Fruit fly (Drosophila melanogaster) whole organism, embryonic: Measurements from ENCODE around the gene CG32650.

Experiments used
- Blimp-1 ChIP-seq: fragments of 200-800 bp; sonication (Bioruptor generic); optimal IDR thresholded peaks from 3 replicates; lab custom pipeline; 2018; ENCODE audit warnings: missing biosample characterization, missing genetic modification characterization, mild to moderate bottlenecking, moderate library complexity, missing genetic modification reagents
- CG10431 ChIP-seq: fragments of 200-800 bp; sonication (Bioruptor generic); optimal IDR thresholded peaks from 3 replicates; lab custom pipeline; 2018; ENCODE audit warnings: missing biosample characterization, mild to moderate bottlenecking, missing genetic modification characterization
- CG11093 ChIP-seq: fragments of 200-800 bp; sonication (Bioruptor generic); IDR thresholded peaks from 3 replicates; pipeline ENCODE4 v1.3.6; 2022; ENCODE audit warnings: missing biosample characterization, missing genetic modification characterization
- CG11696 ChIP-seq: fragments of 200-800 bp; sonication (Bioruptor generic); IDR thresholded peaks from 2 replicates; pipeline ENCODE4 v1.3.6; 2022; ENCODE audit warnings: missing biosample characterization, missing genetic modification characterization
- CG13287 ChIP-seq: fragments of 200-800 bp; sonication (Bioruptor generic); IDR thresholded peaks from 2 replicates; pipeline ENCODE4 v1.3.6; 2022; ENCODE audit warnings: missing biosample characterization, missing genetic modification characterization; ENCODE audit not compliant: partially characterized antibody
- CG16863 ChIP-seq: fragments of 200-800 bp; sonication (Bioruptor generic); optimal IDR thresholded peaks from 3 replicates; lab custom pipeline; 2016; ENCODE audit warnings: missing biosample characterization, missing genetic modification characterization
- CG17361 ChIP-seq: fragments of 200-800 bp; sonication (Bioruptor generic); IDR thresholded peaks from 3 replicates; pipeline ENCODE4 v1.3.6; 2022; ENCODE audit warnings: missing biosample characterization, missing genetic modification characterization
- CG2116 ChIP-seq: fragments of 200-800 bp; sonication (Bioruptor generic); optimal IDR thresholded peaks from 3 replicates; lab custom pipeline; 2018; ENCODE audit warnings: missing biosample characterization, mild to moderate bottlenecking, missing genetic modification characterization
- CG2120 ChIP-seq: fragments of 200-800 bp; sonication (Bioruptor generic); optimal IDR thresholded peaks from 3 replicates; lab custom pipeline; 2016; ENCODE audit warnings: missing biosample characterization, missing genetic modification characterization
- CG6689 ChIP-seq: fragments of 200-800 bp; sonication (Bioruptor generic); IDR thresholded peaks from 2 replicates; pipeline ENCODE4 v1.3.6; 2022; ENCODE audit warnings: missing biosample characterization, missing genetic modification characterization
- CG7357 ChIP-seq: fragments of 200-800 bp; sonication (Bioruptor generic); IDR thresholded peaks from 3 replicates; pipeline ENCODE4 v1.3.6; 2022; ENCODE audit warnings: missing biosample characterization, missing genetic modification characterization
- CG7987 ChIP-seq: fragments of 200-800 bp; sonication (Bioruptor generic); optimal IDR thresholded peaks from 2 replicates; lab custom pipeline; 2018; ENCODE audit warnings: missing biosample characterization, mild to moderate bottlenecking, missing genetic modification characterization, moderate library complexity
- CG8281 ChIP-seq: fragments of 200-800 bp; sonication (Bioruptor generic); optimal IDR thresholded peaks from 2 replicates; lab custom pipeline; 2018; ENCODE audit warnings: missing biosample characterization, mild to moderate bottlenecking, missing genetic modification characterization, moderate library complexity
- CG8359 ChIP-seq: fragments of 200-800 bp; sonication (Bioruptor generic); optimal IDR thresholded peaks from 2 replicates; lab custom pipeline; 2017; ENCODE audit warnings: missing biosample characterization, mild to moderate bottlenecking, missing genetic modification characterization, borderline replicate concordance
- CG8765 ChIP-seq: fragments of 200-800 bp; sonication (Bioruptor generic); IDR thresholded peaks from 2 replicates; pipeline ENCODE4 v1.3.6; 2022; ENCODE audit warnings: missing biosample characterization, missing genetic modification characterization
- CG9437 ChIP-seq: fragments of 200-800 bp; sonication (Bioruptor generic); optimal IDR thresholded peaks from 2 replicates; lab custom pipeline; 2018; ENCODE audit warnings: missing biosample characterization, mild to moderate bottlenecking, missing genetic modification characterization
- CG9932 ChIP-seq: fragments of 200-800 bp; sonication (Bioruptor generic); IDR thresholded peaks from 2 replicates; pipeline ENCODE4 v1.3.6; 2022; ENCODE audit warnings: missing biosample characterization, missing genetic modification characterization
- D19A ChIP-seq: fragments of 200-800 bp; optimal IDR thresholded peaks from 3 replicates; lab custom pipeline; 2019; ENCODE audit warnings: missing biosample characterization, mild to moderate bottlenecking, missing genetic modification characterization, moderate library complexity
- D19B ChIP-seq: fragments of 200-800 bp; sonication (Bioruptor generic); optimal IDR thresholded peaks from 2 replicates; lab custom pipeline; 2017; ENCODE audit warnings: missing biosample characterization, mild to moderate bottlenecking, missing genetic modification characterization
- E2f2 ChIP-seq: fragments of 200-800 bp; sonication (Bioruptor generic); IDR thresholded peaks from 2 replicates; pipeline ENCODE4 v1.3.6; 2022; ENCODE audit warnings: missing biosample characterization, missing genetic modification characterization
- ERR ChIP-seq: fragments of 200-800 bp; sonication (Bioruptor generic); optimal IDR thresholded peaks from 2 replicates; lab custom pipeline; 2016; ENCODE audit warnings: missing biosample characterization, missing genetic modification characterization
- Eip74EF ChIP-seq, 2 experiments: fragments of 200-800 bp in 1 of 2; fragments of >200 bp in 1 of 2; sonication (Bioruptor generic) in 1 of 2; optimal IDR thresholded peaks; 2 replicates each; lab custom pipeline; 2017 to 2019; ENCODE audit warnings: missing biosample characterization in 2 of 2, missing genetic modification characterization in 2 of 2, mild to moderate bottlenecking in 1 of 2, moderate library complexity in 1 of 2
- Fer1 ChIP-seq: fragments of 200-800 bp; sonication (Bioruptor generic); optimal IDR thresholded peaks from 2 replicates; lab custom pipeline; 2017; ENCODE audit warnings: missing biosample characterization, mild to moderate bottlenecking, missing genetic modification characterization
- HLH3B ChIP-seq: fragments of 200-800 bp; sonication (Bioruptor generic); IDR thresholded peaks from 2 replicates; pipeline ENCODE4 v1.3.6; 2022; ENCODE audit warnings: missing biosample characterization, missing genetic modification characterization
- Max ChIP-seq: fragments of 200-800 bp; sonication (Bioruptor generic); optimal IDR thresholded peaks from 2 replicates; lab custom pipeline; 2016; ENCODE audit warnings: missing biosample characterization, mild to moderate bottlenecking, missing genetic modification characterization
- Med ChIP-seq: fragments of 200-800 bp; sonication (Bioruptor generic); peaks from one replicate; lab custom pipeline; 2016; ENCODE audit warnings: missing biosample characterization, missing genetic modification characterization, mild to moderate bottlenecking, inconsistent platforms, moderate library complexity
- Myb ChIP-seq: fragments of 200-800 bp; sonication (Bioruptor generic); optimal IDR thresholded peaks from 2 replicates; lab custom pipeline; 2016; ENCODE audit warnings: missing biosample characterization, missing genetic modification characterization
- YL-1 ChIP-seq: fragments of 200-800 bp; sonication (Bioruptor generic); optimal IDR thresholded peaks from 3 replicates; lab custom pipeline; 2017; ENCODE audit warnings: missing biosample characterization, mild to moderate bottlenecking, missing genetic modification characterization
- abd-A ChIP-seq: fragments of 200-800 bp; sonication (Bioruptor generic); optimal IDR thresholded peaks from 3 replicates; lab custom pipeline; 2019; ENCODE audit warnings: missing biosample characterization, mild to moderate bottlenecking, missing genetic modification characterization, moderate library complexity
- amos ChIP-seq: fragments of 200-800 bp; sonication (Bioruptor generic); IDR thresholded peaks from 2 replicates; pipeline ENCODE4 v1.3.6; 2022; ENCODE audit warnings: missing biosample characterization, missing genetic modification characterization; ENCODE audit not compliant: partially characterized antibody
- bowl ChIP-seq: fragments of 200-800 bp; sonication (Bioruptor generic); IDR thresholded peaks from 2 replicates; pipeline ENCODE4 v1.3.6; 2022; ENCODE audit warnings: missing biosample characterization, missing genetic modification characterization
- chif ChIP-seq, 2 experiments: fragments of 200-800 bp; sonication (Bioruptor generic); optimal IDR thresholded peaks; 3 replicates each; lab custom pipeline; 2016; ENCODE audit warnings: missing biosample characterization in 2 of 2, missing genetic modification characterization in 2 of 2
- chinmo ChIP-seq: fragments of 200-800 bp; sonication (Bioruptor generic); IDR thresholded peaks from 4 replicates; pipeline ENCODE4 v1.3.6; 2022; ENCODE audit warnings: missing biosample characterization, missing genetic modification characterization; ENCODE audit not compliant: partially characterized antibody
- crol ChIP-seq: fragments of 200-800 bp; sonication (Bioruptor generic); IDR thresholded peaks from 2 replicates; pipeline ENCODE4 v1.3.6; 2022; ENCODE audit warnings: missing biosample characterization, missing genetic modification characterization
- crp ChIP-seq, 2 experiments: fragments of 200-800 bp; sonication (Bioruptor generic); optimal IDR thresholded peaks; 2 replicates in 1 of 2; 3 replicates in 1 of 2; lab custom pipeline; 2017; ENCODE audit warnings: missing biosample characterization in 2 of 2, missing genetic modification characterization in 2 of 2, mild to moderate bottlenecking in 1 of 2, moderate library complexity in 1 of 2
- cwo ChIP-seq: fragments of 200-800 bp; sonication (Bioruptor generic); optimal IDR thresholded peaks from 3 replicates; lab custom pipeline; 2017; ENCODE audit warnings: missing biosample characterization, missing genetic modification characterization, mild to moderate bottlenecking, moderate library complexity, missing genetic modification reagents
- dysf ChIP-seq: fragments of 200-800 bp; sonication (Bioruptor generic); IDR thresholded peaks from 3 replicates; pipeline ENCODE4 v1.3.6; 2022; ENCODE audit warnings: missing biosample characterization, missing genetic modification characterization
- inv ChIP-seq: fragments of 200-800 bp; sonication (Bioruptor generic); IDR thresholded peaks from 2 replicates; pipeline ENCODE4 v1.3.6; 2022; ENCODE audit warnings: missing biosample characterization, missing genetic modification characterization; ENCODE audit not compliant: partially characterized antibody
- ken ChIP-seq: fragments of 200-800 bp; sonication (Bioruptor generic); IDR thresholded peaks from 3 replicates; pipeline ENCODE4 v1.3.6; 2022; ENCODE audit warnings: missing biosample characterization, missing genetic modification characterization
- mld ChIP-seq: fragments of 200-800 bp; sonication (Bioruptor generic); IDR thresholded peaks from 3 replicates; pipeline ENCODE4 v1.3.6; 2022; ENCODE audit warnings: missing biosample characterization, missing genetic modification characterization; ENCODE audit not compliant: partially characterized antibody
- nmo ChIP-seq: fragments of 200-800 bp; sonication (Bioruptor generic); optimal IDR thresholded peaks from 2 replicates; lab custom pipeline; 2018; ENCODE audit warnings: missing biosample characterization, mild to moderate bottlenecking, missing genetic modification characterization, moderate library complexity
- pita ChIP-seq: fragments of 200-800 bp; sonication (Bioruptor generic); optimal IDR thresholded peaks from 2 replicates; lab custom pipeline; 2017; ENCODE audit warnings: missing biosample characterization, mild to moderate bottlenecking, missing genetic modification characterization
- pzg ChIP-seq: fragments of 200-800 bp; sonication (Bioruptor generic); optimal IDR thresholded peaks from 3 replicates; lab custom pipeline; 2018; ENCODE audit warnings: missing biosample characterization, mild to moderate bottlenecking, missing genetic modification characterization, moderate library complexity
- sens-2 ChIP-seq: fragments of 200-800 bp; sonication (Bioruptor generic); IDR thresholded peaks from 2 replicates; pipeline ENCODE4 v1.3.6; 2022; ENCODE audit warnings: missing biosample characterization, missing genetic modification characterization
- sna ChIP-seq: fragments of 200-800 bp; sonication (Bioruptor generic); IDR thresholded peaks from 2 replicates; pipeline ENCODE4 v1.3.6; 2022; ENCODE audit warnings: missing biosample characterization, missing genetic modification characterization; ENCODE audit not compliant: partially characterized antibody
- twi ChIP-seq: fragments of 200-800 bp; optimal IDR thresholded peaks from 2 replicates; lab custom pipeline; 2019; ENCODE audit warnings: missing biosample characterization, mild to moderate bottlenecking, missing genetic modification characterization, moderate library complexity
- unc-4 ChIP-seq: fragments of 200-800 bp; sonication (Bioruptor generic); IDR thresholded peaks from 2 replicates; pipeline ENCODE4 v1.3.6; 2022; ENCODE audit warnings: missing biosample characterization, missing genetic modification characterization; ENCODE audit not compliant: partially characterized antibody

The CG32650 gene

dm6 chrX:12903099-12903616 is 4.7 kb upstream of the CG32650 start, which contains the start of gene Flad1 (continued):
- peak; percentile 86 for TF ChIP-seq E2f2 (GFP tag; lab: Robert Waterston, UW)
- TF ChIP-seq CG10431 (GFP tag; lab: Kevin White, UChicago) = no peak
- no peak for TF ChIP-seq CG17361
- TF ChIP-seq inv (GFP tag; lab: Robert Waterston, UW) = 0 out of 2 replicates have a peak, but pooled peaks have one; percentile 28
- TF ChIP-seq pzg = peak; percentile 41
- no peak for TF ChIP-seq CG2116 (GFP tag; lab: Kevin White, UChicago)
- TF ChIP-seq ken (GFP tag; lab: Robert Waterston, UW) = no peak
- peak; percentile 16 for TF ChIP-seq Fer1 (GFP tag; lab: Kevin White, UChicago)
- no peak for TF ChIP-seq CG7987 (GFP tag; lab: Kevin White, UChicago)
- no peak for TF ChIP-seq HLH3B (GFP tag; lab: Robert Waterston, UW)
- TF ChIP-seq dysf (GFP tag; lab: Robert Waterston, UW) = no peak
- TF ChIP-seq Myb (GFP tag; lab: Kevin White, UChicago) = peak; percentile 44
- TF ChIP-seq pita (GFP tag; lab: Kevin White, UChicago) = no peak
- TF ChIP-seq CG7357 = no peak
- no peak for TF ChIP-seq chif (GFP tag; optimal IDR thresholded peaks at IDR 0.05; lab: Kevin White, UChicago)
- TF ChIP-seq CG6689 (GFP tag; lab: Robert Waterston, UW) = no peak
- TF ChIP-seq D19A (tag; lab: Kevin White, UChicago) = no peak
- TF ChIP-seq Blimp-1 (GFP tag; lab: Kevin White, UChicago) = no peak
- TF ChIP-seq CG11696 (GFP tag; lab: Robert Waterston, UW) = no peak
- no peak for TF ChIP-seq CG11093 (GFP tag; lab: Robert Waterston, UW)
- no peak for TF ChIP-seq CG8359 (GFP tag; lab: Kevin White, UChicago)
- peak; percentile 70; the same call in 1 of the 2 replicates for TF ChIP-seq unc-4
- TF ChIP-seq twi (tag; lab: Kevin White, UChicago) = peak; percentile 71
- TF ChIP-seq cwo (GFP tag; lab: Kevin White, UChicago) = no peak
- 0 out of 2 replicates have a peak, but pooled peaks have one; percentile 36 for TF ChIP-seq sna (GFP tag; lab: Robert Waterston, UW)
- no peak for TF ChIP-seq D19B (GFP tag; lab: Kevin White, UChicago)
- TF ChIP-seq CG2120 (GFP tag; lab: Kevin White, UChicago) = no peak
- no peak for TF ChIP-seq CG8281 (tag; lab: Kevin White, UChicago)
- TF ChIP-seq Eip74EF (GFP tag; optimal IDR thresholded peaks at IDR 0.05; lab: Kevin White, UChicago) = peak in 1 of 2 experiments; percentile 13
- TF ChIP-seq amos = peak; percentile 57; the same call in 1 of the 2 replicates
- TF ChIP-seq Max (GFP tag; lab: Kevin White, UChicago) = peak; percentile 19
- TF ChIP-seq YL-1 (GFP tag; lab: Kevin White, UChicago) = peak; percentile 72
- TF ChIP-seq ERR (GFP tag; lab: Kevin White, UChicago) = no peak
- TF ChIP-seq abd-A (tag; lab: Kevin White, UChicago) = peak; percentile 16

- TF ChIP-seq nmo (GFP tag; lab: Kevin White, UChicago) (peak; percentile 15), chinmo (GFP tag; lab: Robert Waterston, UW) (0 out of 4 replicates have a peak, but pooled peaks have one; percentile 27), Med (peak; percentile 77), CG9932 (GFP tag; lab: Robert Waterston, UW) (peak; percentile 26; the same call in 1 of the 2 replicates), CG7987 (GFP tag; lab: Kevin White, UChicago) (no peak), CG16863 (GFP tag; lab: Kevin White, UChicago) (no peak), mld (GFP tag; lab: Robert Waterston, UW) (0 out of 3 replicates have a peak, but pooled peaks have one; percentile 27), CG9437 (GFP tag; lab: Kevin White, UChicago) (peak; percentile 48), sens-2 (GFP tag; lab: Robert Waterston, UW) (no peak), crol (peak; percentile 43; the same call in 1 of the 2 replicates), crp (GFP tag; optimal IDR thresholded peaks at IDR 0.05; lab: Kevin White, UChicago) (peak; percentile 14 to 88), bowl (GFP tag; lab: Robert Waterston, UW) (no peak), CG13287 (peak; percentile 38; the same call in 1 of the 2 replicates), Fer1 (GFP tag; lab: Kevin White, UChicago) (no peak), CG8765 (no peak)
These were observed 2.4 kb upstream of the CG32650 start, which contains the start of gene Coq8 for dm6 chrX:12900718-12901442. Gene Coq8, minus strand, starts transcription at chrX:12901114.
